Worm (Caenorhabditis elegans): ENCODE data around the gene T14G8.3.

DNA sequence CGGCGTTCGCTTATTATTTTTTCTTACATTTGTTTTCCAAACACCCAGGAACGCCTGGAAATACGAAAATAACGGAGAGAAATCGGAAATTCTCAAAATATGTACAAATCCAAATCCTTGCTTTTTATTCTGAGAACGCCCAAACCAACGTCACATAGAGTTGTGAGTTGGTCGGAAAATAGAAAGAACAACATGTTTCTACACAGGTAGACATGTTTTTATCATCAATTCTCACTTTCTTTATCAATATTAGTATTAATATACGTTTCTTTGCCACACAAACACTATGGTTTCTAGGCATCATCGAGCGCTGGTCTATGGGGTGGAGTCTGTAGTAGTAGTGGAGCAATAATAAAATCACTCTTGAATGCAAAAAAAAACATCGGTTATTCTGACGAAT is 57.4 kb downstream of the T14G8.3 start:
- no peak for TF ChIP-seq Y56A3A.18 (GFP tag; IDR thresholded peaks at IDR 0.05)
- TF ChIP-seq K12H6.12 (tag; optimal IDR thresholded peaks at IDR 0.05): no peak
- no peak for TF ChIP-seq unc-62 (GFP tag; optimal IDR thresholded peaks at IDR 0.05)
- TF ChIP-seq ets-4 (GFP tag; optimal IDR thresholded peaks at IDR 0.05): no peak
- TF ChIP-seq dpl-1 (GFP tag; optimal IDR thresholded peaks at IDR 0.05): no peak
- no peak for TF ChIP-seq mcd-1 (GFP tag; IDR thresholded peaks at IDR 0.05)
- no peak for TF ChIP-seq ztf-3 (GFP tag; optimal IDR thresholded peaks at IDR 0.05)
- TF ChIP-seq C17E4.6 (GFP tag; IDR thresholded peaks at IDR 0.05): no peak
- no peak for TF ChIP-seq B0019.2 (GFP tag; conservative IDR thresholded peaks at IDR 0.05)
- no peak for TF ChIP-seq nhr-27 (tag; optimal IDR thresholded peaks at IDR 0.05)
- no peak for TF ChIP-seq akir-1 (GFP tag; optimal IDR thresholded peaks at IDR 0.05)
- no peak for TF ChIP-seq nfya-2 (GFP tag; IDR thresholded peaks at IDR 0.05)
